Worm (Caenorhabditis elegans) whole organism, L4 larva: ENCODE results near the gene abhd-5.2.

Source experiments
- F26F4.8 ChIP-seq: fragments of 200-800 bp; sonication (Bioruptor generic); conservative IDR thresholded peaks from 2 replicates; pipeline ENCODE4 v1.3.6; 2022; ENCODE audit warnings: missing genetic modification characterization, missing compliant biosample characterization
- F37D6.2 ChIP-seq: sonication (generic microtip); optimal IDR thresholded peaks from 2 replicates; lab custom pipeline; 2016; ENCODE audit warnings: mild to moderate bottlenecking, missing genetic modification characterization, missing compliant biosample characterization
- F44E2.7 ChIP-seq: fragments of 200-800 bp; sonication (Bioruptor generic); IDR thresholded peaks from 2 replicates; pipeline ENCODE4 v2.1.2; 2022; ENCODE audit warnings: missing genetic modification characterization, missing compliant biosample characterization
- F49E8.2 ChIP-seq: sonication (generic microtip); optimal IDR thresholded peaks from 2 replicates; lab custom pipeline; 2016; ENCODE audit warnings: missing compliant biosample characterization, mild to moderate bottlenecking, missing genetic modification characterization, borderline replicate concordance
- Y105C5A.15 ChIP-seq: fragments of 200-800 bp; sonication (Bioruptor generic); IDR thresholded peaks from 2 replicates; pipeline ENCODE4 v1.3.6; 2022; ENCODE audit warnings: missing genetic modification characterization, missing compliant biosample characterization
- Y48G9A.11 ChIP-seq: fragments of 200-800 bp; sonication (Bioruptor generic); IDR thresholded peaks from 2 replicates; pipeline ENCODE4 v1.3.6; 2022; ENCODE audit warnings: missing genetic modification reagents, missing genetic modification characterization, missing compliant biosample characterization
- Y75B8A.6 ChIP-seq: fragments of 200-800 bp; sonication (Bioruptor generic); IDR thresholded peaks from 2 replicates; pipeline ENCODE4 v1.3.6; 2022; ENCODE audit warnings: missing genetic modification reagents, missing genetic modification characterization, missing compliant biosample characterization
- ZK337.2 ChIP-seq: fragments of 200-800 bp; sonication (Bioruptor generic); IDR thresholded peaks from 2 replicates; pipeline ENCODE4 v1.3.6; 2022; ENCODE audit warnings: missing genetic modification reagents, missing genetic modification characterization, missing compliant biosample characterization
- ZK546.5 ChIP-seq, 2 experiments: sonication (generic microtip); optimal IDR thresholded peaks; 2 replicates each; lab custom pipeline; 2017; ENCODE audit warnings: missing biosample characterization in 2 of 2, missing genetic modification characterization in 2 of 2
- aha-1 ChIP-seq: fragments of 150-350 bp; peaks from one replicate; lab custom pipeline; 2014; ENCODE audit warnings: missing biosample characterization, missing genetic modification characterization
- aly-2 ChIP-seq: sonication (generic microtip); optimal IDR thresholded peaks from 2 replicates; lab custom pipeline; 2018; ENCODE audit warnings: missing biosample characterization, missing genetic modification characterization
- ama-1 ChIP-seq: fragments of 150-350 bp; optimal IDR thresholded peaks from 2 replicates; lab custom pipeline; 2014; ENCODE audit warnings: inconsistent platforms, mixed read lengths
- arid-1 ChIP-seq: fragments of 200-800 bp; sonication (Bioruptor generic); conservative IDR thresholded peaks from 2 replicates; pipeline ENCODE4 v1.3.6; 2022; ENCODE audit warnings: missing genetic modification reagents, missing genetic modification characterization, missing compliant biosample characterization
- attf-4 ChIP-seq: sonication (generic microtip); optimal IDR thresholded peaks from 3 replicates; lab custom pipeline; 2017; ENCODE audit warnings: missing biosample characterization, missing genetic modification characterization
- ceh-20 ChIP-seq: fragments of 200-800 bp; sonication (Bioruptor generic); IDR thresholded peaks from 2 replicates; pipeline ENCODE4 v1.3.6; 2022; ENCODE audit warnings: missing genetic modification reagents, missing genetic modification characterization, missing compliant biosample characterization
- ceh-28 ChIP-seq: fragments of 150-350 bp; optimal IDR thresholded peaks from 2 replicates; lab custom pipeline; 2014; ENCODE audit warnings: missing biosample characterization, missing genetic modification reagents, missing genetic modification characterization
- ceh-62 ChIP-seq: sonication (generic microtip); optimal IDR thresholded peaks from 2 replicates; lab custom pipeline; 2017; ENCODE audit warnings: missing biosample characterization, missing genetic modification characterization
- ceh-82 ChIP-seq: sonication (generic microtip); optimal IDR thresholded peaks from 2 replicates; lab custom pipeline; 2017; ENCODE audit warnings: missing biosample characterization, missing genetic modification characterization
- cey-2 ChIP-seq: sonication (generic microtip); optimal IDR thresholded peaks from 3 replicates; lab custom pipeline; 2017; ENCODE audit warnings: missing genetic modification characterization, mild to moderate bottlenecking, missing compliant biosample characterization, antibody characterized with exemption, borderline replicate concordance; ENCODE audit not compliant: insufficient read depth
- daf-16 ChIP-seq, 3 experiments: sonication (generic microtip); optimal IDR thresholded peaks; 2 replicates each; lab custom pipeline; 2016 to 2017; ENCODE audit warnings: missing genetic modification characterization in 3 of 3, missing genetic modification reagents in 3 of 3, mild to moderate bottlenecking in 2 of 3, missing compliant biosample characterization in 2 of 3, missing biosample characterization in 1 of 3, moderate library complexity in 1 of 3
- daf-19 ChIP-seq: fragments of 200-800 bp; sonication (Bioruptor generic); conservative IDR thresholded peaks from 2 replicates; pipeline ENCODE4 v1.3.6; 2022; ENCODE audit warnings: missing genetic modification characterization, missing compliant biosample characterization
- daf-8 ChIP-seq: fragments of 200-800 bp; sonication (Bioruptor generic); IDR thresholded peaks from 2 replicates; pipeline ENCODE4 v1.3.6; 2022; ENCODE audit warnings: missing genetic modification characterization, missing compliant biosample characterization
- egl-43 ChIP-seq: fragments of 200-800 bp; sonication (Bioruptor generic); IDR thresholded peaks from 2 replicates; pipeline ENCODE4 v1.3.6; 2022; ENCODE audit warnings: missing genetic modification reagents, missing genetic modification characterization, missing compliant biosample characterization
- fkh-10 ChIP-seq: fragments of 150-350 bp; optimal IDR thresholded peaks from 2 replicates; lab custom pipeline; 2014; ENCODE audit warnings: missing biosample characterization, missing genetic modification reagents, missing genetic modification characterization
- fos-1 ChIP-seq: fragments of 150-350 bp; optimal IDR thresholded peaks from 2 replicates; lab custom pipeline; 2014; ENCODE audit warnings: missing biosample characterization, missing genetic modification characterization
- gei-8 ChIP-seq: fragments of 200-800 bp; sonication (Bioruptor generic); optimal IDR thresholded peaks from 2 replicates; lab custom pipeline; 2018; ENCODE audit warnings: mild to moderate bottlenecking, missing genetic modification characterization, missing compliant biosample characterization
- hmg-1.1 ChIP-seq: fragments of 200-800 bp; sonication (Bioruptor generic); IDR thresholded peaks from 2 replicates; pipeline ENCODE4 v1.3.6; 2022; ENCODE audit warnings: missing genetic modification reagents, missing genetic modification characterization, missing compliant biosample characterization
- jun-1 ChIP-seq: fragments of 150-350 bp; optimal IDR thresholded peaks from 2 replicates; lab custom pipeline; 2014; ENCODE audit warnings: missing biosample characterization, missing genetic modification reagents, missing genetic modification characterization
- lim-7 ChIP-seq: fragments of 200-800 bp; sonication (Bioruptor generic); IDR thresholded peaks from 2 replicates; pipeline ENCODE4 v1.3.6; 2022; ENCODE audit warnings: missing genetic modification characterization, missing compliant biosample characterization
- lin-1 ChIP-seq: fragments of 200-800 bp; sonication (Bioruptor generic); IDR thresholded peaks from 2 replicates; pipeline ENCODE4 v1.3.6; 2022; ENCODE audit warnings: missing genetic modification reagents, missing genetic modification characterization, missing compliant biosample characterization
- lin-13 ChIP-seq: fragments of 150-350 bp; optimal IDR thresholded peaks from 2 replicates; lab custom pipeline; 2014; ENCODE audit warnings: missing biosample characterization, missing genetic modification reagents, missing genetic modification characterization
- lin-15B ChIP-seq: fragments of 150-350 bp; sonication (generic microtip); optimal IDR thresholded peaks from 3 replicates; lab custom pipeline; 2014; ENCODE audit warnings: missing biosample characterization, missing genetic modification characterization
- lir-3 ChIP-seq: sonication (generic microtip); optimal IDR thresholded peaks from 2 replicates; lab custom pipeline; 2016; ENCODE audit warnings: mild to moderate bottlenecking, missing genetic modification characterization, missing compliant biosample characterization
- mdl-1 ChIP-seq, 2 experiments: fragments of 150-350 bp in 1 of 2; sonication (generic microtip) in 1 of 2; optimal IDR thresholded peaks; 2 replicates each; lab custom pipeline; 2014 to 2017; ENCODE audit warnings: missing biosample characterization in 2 of 2, missing genetic modification characterization in 2 of 2
- nhr-237 ChIP-seq: sonication (generic microtip); optimal IDR thresholded peaks from 2 replicates; lab custom pipeline; 2017; ENCODE audit warnings: missing biosample characterization, missing genetic modification characterization
- nhr-28 ChIP-seq: fragments of 150-350 bp; optimal IDR thresholded peaks from 2 replicates; lab custom pipeline; 2014; ENCODE audit warnings: missing biosample characterization, missing genetic modification characterization
- nhr-6 ChIP-seq: fragments of 150-350 bp; optimal IDR thresholded peaks from 2 replicates; lab custom pipeline; 2014; ENCODE audit warnings: missing biosample characterization, missing genetic modification characterization
- pha-4 ChIP-seq, 2 experiments: fragments of 150-350 bp in 1 of 2; fragments of 200-800 bp in 1 of 2; sonication (Bioruptor generic) in 1 of 2; IDR thresholded peaks in 1 of 2; optimal IDR thresholded peaks in 1 of 2; 2 replicates each; pipeline versions ENCODE4 v1.3.6 to Lab custom; 2014 to 2022; ENCODE audit warnings: missing genetic modification characterization in 2 of 2, missing genetic modification reagents in 2 of 2, missing biosample characterization in 1 of 2, missing compliant biosample characterization in 1 of 2
- php-3 ChIP-seq: fragments of 200-800 bp; sonication (Bioruptor generic); IDR thresholded peaks from 2 replicates; pipeline ENCODE4 v1.3.6; 2022; ENCODE audit warnings: missing genetic modification reagents, missing genetic modification characterization, missing compliant biosample characterization
- pqm-1 ChIP-seq: sonication (generic microtip); optimal IDR thresholded peaks from 2 replicates; lab custom pipeline; 2017; ENCODE audit warnings: missing biosample characterization, missing genetic modification characterization
- saeg-2 ChIP-seq: fragments of 200-800 bp; sonication (Bioruptor generic); IDR thresholded peaks from 2 replicates; pipeline ENCODE4 v1.3.6; 2022; ENCODE audit warnings: missing genetic modification reagents, missing genetic modification characterization, missing compliant biosample characterization
- set-16 ChIP-seq: fragments of 200-800 bp; sonication (Bioruptor generic); IDR thresholded peaks from 2 replicates; pipeline ENCODE4 v1.3.6; 2022; ENCODE audit warnings: missing genetic modification reagents, missing genetic modification characterization, missing compliant biosample characterization
- snpc-1.2 ChIP-seq: fragments of 200-800 bp; sonication (Bioruptor generic); IDR thresholded peaks from 2 replicates; pipeline ENCODE4 v1.3.6; 2022; ENCODE audit warnings: missing genetic modification reagents, missing genetic modification characterization, missing compliant biosample characterization
- snpc-4 ChIP-seq: fragments of 150-350 bp; optimal IDR thresholded peaks from 2 replicates; lab custom pipeline; 2014; ENCODE audit warnings: missing biosample characterization, missing genetic modification characterization
- spr-1 ChIP-seq: sonication (generic microtip); optimal IDR thresholded peaks from 2 replicates; lab custom pipeline; 2016; ENCODE audit warnings: mild to moderate bottlenecking, missing genetic modification characterization, missing compliant biosample characterization
- spr-3 ChIP-seq: fragments of 200-800 bp; sonication (Bioruptor generic); optimal IDR thresholded peaks from 2 replicates; lab custom pipeline; 2018; ENCODE audit warnings: mild to moderate bottlenecking, missing genetic modification characterization, missing compliant biosample characterization
- zag-1 ChIP-seq: fragments of 150-350 bp; optimal IDR thresholded peaks from 2 replicates; lab custom pipeline; 2014; ENCODE audit warnings: missing biosample characterization, missing genetic modification characterization
- zfp-2 ChIP-seq: sonication (generic microtip); optimal IDR thresholded peaks from 2 replicates; lab custom pipeline; 2016; ENCODE audit warnings: mild to moderate bottlenecking, missing genetic modification characterization, missing compliant biosample characterization
- zfp-3 ChIP-seq: fragments of 200-800 bp; sonication (Bioruptor generic); conservative IDR thresholded peaks from 2 replicates; pipeline ENCODE4 v1.3.6; 2022; ENCODE audit warnings: missing genetic modification reagents, missing genetic modification characterization, missing compliant biosample characterization

abhd-5.2 gene

DNA sequence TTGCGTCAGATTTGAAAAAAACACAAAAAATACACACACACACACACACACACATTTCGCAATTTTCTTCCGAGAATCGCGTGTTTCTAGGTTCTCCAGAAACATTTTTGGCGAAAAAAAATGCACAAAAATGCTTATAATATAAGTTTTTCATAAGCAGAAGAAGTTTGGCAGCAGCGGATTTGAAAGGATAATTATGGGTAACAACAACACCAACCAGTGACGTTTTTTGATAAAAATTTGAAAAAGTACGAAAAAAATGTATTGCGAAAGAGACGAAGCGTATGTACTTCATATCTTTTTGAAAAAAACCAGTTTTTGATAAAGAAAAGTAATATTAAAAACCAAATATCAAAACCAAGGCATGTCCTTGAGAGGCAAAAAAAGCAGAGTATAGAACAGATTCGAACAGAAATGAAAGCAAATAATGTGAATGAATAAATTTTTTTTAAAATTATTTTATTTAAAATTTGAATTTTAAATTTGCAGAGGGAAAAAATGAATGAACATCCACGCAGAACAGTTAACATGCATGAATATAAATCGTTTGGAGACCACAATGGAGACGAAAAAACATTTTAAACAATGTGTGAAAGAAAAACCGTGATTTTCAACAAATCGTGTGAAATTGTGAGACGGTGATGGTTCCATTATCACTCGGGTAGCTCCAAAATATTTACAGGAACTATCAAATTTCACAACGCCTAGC, 20.6 kb upstream of the abhd-5.2 start:
- TF ChIP-seq zag-1: no peak
- 0 out of 2 replicates have a peak, but pooled peaks have one; percentile 50 for TF ChIP-seq Y75B8A.6 (GFP tag; lab: Robert Waterston, UW)
- peak; percentile 54 for TF ChIP-seq gei-8 (GFP tag; lab: Kevin White, UChicago)
- TF ChIP-seq saeg-2: 0 out of 2 replicates have a peak, but pooled peaks have one; percentile 27
- TF ChIP-seq zfp-3 (GFP tag; lab: Robert Waterston, UW): peak; percentile 91
- TF ChIP-seq lir-3 (tag; lab: Kevin White, UChicago): peak; percentile 10
- TF ChIP-seq arid-1 (GFP tag; lab: Robert Waterston, UW): peak; percentile 40; the same call in 1 of the 2 replicates
- TF ChIP-seq daf-16 (GFP tag; optimal IDR thresholded peaks at IDR 0.05; lab: Kevin White, UChicago): peak; percentile 4 to 16
- peak; percentile 50 for TF ChIP-seq daf-16 (tag; optimal IDR thresholded peaks at IDR 0.05; lab: Kevin White, UChicago)
- TF ChIP-seq Y48G9A.11 (GFP tag; lab: Robert Waterston, UW): 0 out of 2 replicates have a peak, but pooled peaks have one; percentile 24
- no peak for TF ChIP-seq F44E2.7 (GFP tag; lab: Robert Waterston, UW)
- no peak for TF ChIP-seq ceh-20 (GFP tag; lab: Robert Waterston, UW)
- TF ChIP-seq F26F4.8: no peak
- TF ChIP-seq lin-1 (GFP tag; lab: Robert Waterston, UW): peak; percentile 30; the same call in 1 of the 2 replicates
- no peak for TF ChIP-seq attf-4
- TF ChIP-seq nhr-6 (tag; lab: Kevin White, UChicago): no peak
- TF ChIP-seq ama-1 (lab: Kevin White, UChicago): peak; percentile 54
- peak; percentile 20; the same call in 1 of the 2 replicates for TF ChIP-seq snpc-1.2 (GFP tag; lab: Robert Waterston, UW)
- TF ChIP-seq lin-13 (GFP tag; lab: Kevin White, UChicago): peak; percentile 34
- TF ChIP-seq nhr-237 (tag; lab: Kevin White, UChicago): no peak
- TF ChIP-seq aly-2 (tag; lab: Kevin White, UChicago): no peak
- TF ChIP-seq fos-1: no peak
- no peak for TF ChIP-seq jun-1 (tag; lab: Kevin White, UChicago)
- TF ChIP-seq ceh-62: no peak
- TF ChIP-seq ceh-82 (tag; lab: Kevin White, UChicago): no peak
- peak; percentile 34 for TF ChIP-seq spr-1 (tag; lab: Kevin White, UChicago)
- no peak for TF ChIP-seq php-3
- TF ChIP-seq mdl-1 (tag; optimal IDR thresholded peaks at IDR 0.05; lab: Kevin White, UChicago): no peak
- TF ChIP-seq lim-7: peak; percentile 69; the same call in 1 of the 2 replicates
- no peak for TF ChIP-seq zfp-2 (tag; lab: Kevin White, UChicago)
- peak; percentile 30; the same call in 1 of the 2 replicates for TF ChIP-seq daf-19 (GFP tag; lab: Robert Waterston, UW)
- TF ChIP-seq pha-4 (GFP tag; IDR thresholded peaks at IDR 0.05; lab: Robert Waterston, UW): peak; percentile 51; the same call in 1 of the 2 replicates
- peak; percentile 8 for TF ChIP-seq pha-4 (tag; optimal IDR thresholded peaks at IDR 0.05; lab: Kevin White, UChicago)
- TF ChIP-seq F49E8.2 (tag; lab: Kevin White, UChicago): peak; percentile 23
- TF ChIP-seq cey-2 (tag; lab: Kevin White, UChicago): no peak
- TF ChIP-seq ceh-28 (tag; lab: Kevin White, UChicago): no peak
- no peak for TF ChIP-seq daf-8 (GFP tag; lab: Robert Waterston, UW)
- no peak for TF ChIP-seq pqm-1 (tag; lab: Kevin White, UChicago)
- no peak for TF ChIP-seq Y105C5A.15
- 0 out of 2 replicates have a peak, but pooled peaks have one; percentile 58 for TF ChIP-seq ZK337.2 (GFP tag; lab: Robert Waterston, UW)
- TF ChIP-seq hmg-1.1 (GFP tag; lab: Robert Waterston, UW): no peak
- no peak for TF ChIP-seq ZK546.5 (tag; optimal IDR thresholded peaks at IDR 0.05; lab: Kevin White, UChicago)
- TF ChIP-seq lin-15B (tag; lab: Kevin White, UChicago): peak; percentile 39
- TF ChIP-seq aha-1 (tag; lab: Kevin White, UChicago): peak; percentile 4
- no peak for TF ChIP-seq snpc-4 (tag; lab: Kevin White, UChicago)
- TF ChIP-seq spr-3 (GFP tag; lab: Kevin White, UChicago): peak; percentile 24
- TF ChIP-seq fkh-10: no peak
- no peak for TF ChIP-seq F37D6.2 (tag; lab: Kevin White, UChicago)
- no peak for TF ChIP-seq egl-43 (GFP tag; lab: Robert Waterston, UW)
- TF ChIP-seq nhr-28 (tag; lab: Kevin White, UChicago): peak; percentile 4
- TF ChIP-seq set-16 (GFP tag; lab: Robert Waterston, UW): no peak
